Worm (Caenorhabditis elegans): ENCODE results near the gene str-181.

str-181 gene

ce11 chrV:12749558-12749957, 31.0 kb upstream of the str-181 start:
- TF ChIP-seq sea-1 (GFP tag; conservative IDR thresholded peaks at IDR 0.05) = no peak
- no peak for TF ChIP-seq tra-4 (tag; optimal IDR thresholded peaks at IDR 0.05)
- TF ChIP-seq hnd-1 (tag; optimal IDR thresholded peaks at IDR 0.05) = no peak
- no peak for TF ChIP-seq ama-1 (optimal IDR thresholded peaks at IDR 0.05)
- no peak for TF ChIP-seq ceh-36 (tag; optimal IDR thresholded peaks at IDR 0.05)
- no peak for TF ChIP-seq F13C5.2 (tag; optimal IDR thresholded peaks at IDR 0.05)
- TF ChIP-seq tbx-37 (GFP tag; conservative IDR thresholded peaks at IDR 0.05) = no peak
- TF ChIP-seq flt-1 (GFP tag; IDR thresholded peaks at IDR 0.05) = no peak
- no peak for TF ChIP-seq tbx-11 (GFP tag; IDR thresholded peaks at IDR 0.05)
- no peak for TF ChIP-seq hmbx-1 (tag; optimal IDR thresholded peaks at IDR 0.05)

DNA sequence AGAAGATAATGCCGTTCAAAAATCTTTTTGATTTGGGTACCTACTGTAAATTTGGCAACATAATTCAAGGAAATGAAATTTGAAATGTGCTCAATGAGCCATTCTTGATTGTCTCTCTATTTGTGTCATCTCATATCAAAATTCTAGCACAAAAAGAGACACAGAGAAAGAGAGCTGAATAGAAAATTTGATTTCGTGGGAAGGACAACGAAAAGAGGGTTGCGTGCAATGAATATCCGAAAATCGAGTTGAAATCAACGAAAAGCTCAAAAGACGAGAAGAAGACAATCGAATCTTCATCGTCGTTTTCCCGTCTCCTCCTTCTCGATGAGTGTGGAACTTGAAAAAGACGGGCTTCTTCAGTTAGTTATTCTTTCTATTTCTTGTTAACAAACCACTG, 29.3 kb upstream of the str-181 start, which contains the start of gene C15C8.5:
Gene C15C8.5, plus strand, starts transcription at position 152 of the 400 bp plus-strand sequence.
- TF ChIP-seq pes-1 (GFP tag; IDR thresholded peaks at IDR 0.05) (no peak), flt-1 (GFP tag; IDR thresholded peaks at IDR 0.05) (no peak), B0310.2 (tag; optimal IDR thresholded peaks at IDR 0.05) (no peak)

ce11 chrV:12747431-12747830, 28.9 kb upstream of the str-181 start, which contains the start of gene C15C8.4:
Gene C15C8.4, minus strand, starts transcription at chrV:12747463.
- no peak for TF ChIP-seq ceh-36 (tag; optimal IDR thresholded peaks at IDR 0.05)

DNA sequence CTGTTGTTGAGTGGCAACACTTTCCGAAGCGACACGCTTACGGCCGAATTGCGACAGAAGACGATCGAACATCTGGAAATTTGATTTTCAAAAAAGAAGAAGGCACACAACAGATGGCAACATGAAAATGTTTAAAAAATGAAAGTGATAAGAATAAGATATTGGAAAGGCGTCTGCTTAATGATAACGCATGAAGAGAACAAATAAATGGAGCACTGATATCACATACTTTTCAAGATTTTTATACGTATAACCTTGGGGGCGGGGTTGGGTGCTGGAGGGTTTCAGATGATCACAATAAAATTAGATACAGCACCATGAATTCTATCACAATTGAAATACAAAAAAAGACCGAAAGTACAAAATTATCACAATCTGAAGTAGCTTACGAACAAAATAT, 26.5 kb upstream of the str-181 start, which contains the start of gene C15C8.7:
Gene C15C8.7, minus strand, starts transcription at position 72 of the 400 bp plus-strand sequence.
- TF ChIP-seq ama-1 (optimal IDR thresholded peaks at IDR 0.05) (no peak), flt-1 (GFP tag; IDR thresholded peaks at IDR 0.05) (no peak), pes-1 (GFP tag; IDR thresholded peaks at IDR 0.05) (no peak), hnd-1 (tag; optimal IDR thresholded peaks at IDR 0.05) (no peak), B0310.2 (tag; optimal IDR thresholded peaks at IDR 0.05) (no peak), tbx-11 (GFP tag; IDR thresholded peaks at IDR 0.05) (no peak), hmg-4 (GFP tag; optimal IDR thresholded peaks at IDR 0.05) (no peak), F13C5.2 (tag; optimal IDR thresholded peaks at IDR 0.05) (no peak), scrt-1 (GFP tag; IDR thresholded peaks at IDR 0.05) (no peak), ets-7 (tag; optimal IDR thresholded peaks at IDR 0.05) (no peak), sea-1 (GFP tag; conservative IDR thresholded peaks at IDR 0.05) (no peak), ceh-36 (tag; optimal IDR thresholded peaks at IDR 0.05) (no peak), hmbx-1 (tag; optimal IDR thresholded peaks at IDR 0.05) (no peak), tra-4 (tag; optimal IDR thresholded peaks at IDR 0.05) (no peak), ceh-13 (GFP tag; optimal IDR thresholded peaks at IDR 0.05) (no peak), aly-1 (tag; optimal IDR thresholded peaks at IDR 0.05) (no peak), tbx-37 (GFP tag; conservative IDR thresholded peaks at IDR 0.05) (no peak)

ce11 chrV:12743778-12744502, 25.4 kb upstream of the str-181 start:
- TF ChIP-seq ceh-13 (GFP tag; optimal IDR thresholded peaks at IDR 0.05) (no peak), hmg-4 (GFP tag; optimal IDR thresholded peaks at IDR 0.05) (no peak)

ce11 chrV:12741684-12742083, 23.2 kb upstream of the str-181 start, which contains the start of gene hrg-7:
Gene hrg-7, plus strand, starts transcription at chrV:12742041.
- no peak for TF ChIP-seq ets-7 (tag; optimal IDR thresholded peaks at IDR 0.05)
- TF ChIP-seq tra-4 (tag; optimal IDR thresholded peaks at IDR 0.05) = no peak
- TF ChIP-seq hnd-1 (tag; optimal IDR thresholded peaks at IDR 0.05) = no peak
- no peak for TF ChIP-seq ama-1 (optimal IDR thresholded peaks at IDR 0.05)
- TF ChIP-seq ceh-13 (GFP tag; optimal IDR thresholded peaks at IDR 0.05) = no peak
- TF ChIP-seq aly-1 (tag; optimal IDR thresholded peaks at IDR 0.05) = no peak
- no peak for TF ChIP-seq B0310.2 (tag; optimal IDR thresholded peaks at IDR 0.05)
- TF ChIP-seq ceh-36 (tag; optimal IDR thresholded peaks at IDR 0.05) = no peak
- TF ChIP-seq sea-1 (GFP tag; conservative IDR thresholded peaks at IDR 0.05) = no peak
- no peak for TF ChIP-seq hmbx-1 (tag; optimal IDR thresholded peaks at IDR 0.05)

ce11 chrV:12736166-12736753, 17.7 kb upstream of the str-181 start, which contains the start of gene cky-1:
Gene cky-1, plus strand, starts transcription at chrV:12736703.
- TF ChIP-seq F13C5.2 (tag; optimal IDR thresholded peaks at IDR 0.05) = no peak
- no peak for TF ChIP-seq ets-7 (tag; optimal IDR thresholded peaks at IDR 0.05)
- no peak for TF ChIP-seq ama-1 (optimal IDR thresholded peaks at IDR 0.05)
- no peak for TF ChIP-seq hnd-1 (tag; optimal IDR thresholded peaks at IDR 0.05)
- TF ChIP-seq pes-1 (GFP tag; IDR thresholded peaks at IDR 0.05) = no peak
- no peak for TF ChIP-seq hmbx-1 (tag; optimal IDR thresholded peaks at IDR 0.05)
- no peak for TF ChIP-seq hmg-4 (GFP tag; optimal IDR thresholded peaks at IDR 0.05)
- no peak for TF ChIP-seq aly-1 (tag; optimal IDR thresholded peaks at IDR 0.05)
- no peak for TF ChIP-seq tbx-37 (GFP tag; conservative IDR thresholded peaks at IDR 0.05)
- TF ChIP-seq flt-1 (GFP tag; IDR thresholded peaks at IDR 0.05) = no peak
- TF ChIP-seq tbx-11 (GFP tag; IDR thresholded peaks at IDR 0.05) = no peak
- no peak for TF ChIP-seq ceh-36 (tag; optimal IDR thresholded peaks at IDR 0.05)
- no peak for TF ChIP-seq sea-1 (GFP tag; conservative IDR thresholded peaks at IDR 0.05)
- no peak for TF ChIP-seq tra-4 (tag; optimal IDR thresholded peaks at IDR 0.05)
- TF ChIP-seq B0310.2 (tag; optimal IDR thresholded peaks at IDR 0.05) = no peak
